Worm (Caenorhabditis elegans) whole organism, dauer: ENCODE results near the gene sri-33.

Experiments used
- unc-62 ChIP-seq: sonication (generic microtip); optimal IDR thresholded peaks from 2 replicates; lab custom pipeline; 2017; ENCODE audit warnings: missing biosample characterization, missing genetic modification reagents, missing genetic modification characterization

sri-33 gene

ce11 chrII:3113289-3113688, 43.4 kb downstream of the sri-33 start:
- TF ChIP-seq unc-62 (GFP tag; lab: Kevin White, UChicago): no peak

ce11 chrII:3112313-3112712, 44.3 kb downstream of the sri-33 start, which contains the start of gene Y25C1A.2:
Gene Y25C1A.2 (plus strand): TSS chrII:3112613.
- TF ChIP-seq unc-62 (GFP tag; lab: Kevin White, UChicago): no peak

ce11 chrII:3111147-3111546, 45.5 kb downstream of the sri-33 start, which contains the start of gene Y25C1A.13:
Gene Y25C1A.13 (minus strand): TSS chrII:3111247.
- TF ChIP-seq unc-62 (GFP tag; lab: Kevin White, UChicago): no peak

ce11 chrII:3110099-3110498, 46.5 kb downstream of the sri-33 start:
- TF ChIP-seq unc-62 (GFP tag; lab: Kevin White, UChicago): no peak

ce11 chrII:3109533-3109932, 47.1 kb downstream of the sri-33 start:
- TF ChIP-seq unc-62 (GFP tag; lab: Kevin White, UChicago): no peak

- no peak for TF ChIP-seq unc-62 (GFP tag; lab: Kevin White, UChicago)
These were observed 48.5 kb downstream of the sri-33 start for ce11 chrII:3108101-3108500.

ce11 chrII:3105765-3106164, 50.9 kb downstream of the sri-33 start, which contains the start of gene clec-122:
Gene clec-122 (plus strand): TSS chrII:3106065.
- TF ChIP-seq unc-62 (GFP tag; lab: Kevin White, UChicago): no peak
